Fruit fly (Drosophila melanogaster) ovary, adult (tissue): ENCODE data around the gene CG5708.
A peak's percentile ranks its signal among the peaks of the same experiment; 100 is the strongest.

Experiments used
- CG17801 ChIP-seq: fragments of 200-800 bp; optimal IDR thresholded peaks from 2 replicates; lab custom pipeline; 2019; ENCODE audit warnings: missing biosample characterization, mild to moderate bottlenecking, missing genetic modification characterization, moderate library complexity; ENCODE audit not compliant: partially characterized antibody

Gene CG5708

DNA sequence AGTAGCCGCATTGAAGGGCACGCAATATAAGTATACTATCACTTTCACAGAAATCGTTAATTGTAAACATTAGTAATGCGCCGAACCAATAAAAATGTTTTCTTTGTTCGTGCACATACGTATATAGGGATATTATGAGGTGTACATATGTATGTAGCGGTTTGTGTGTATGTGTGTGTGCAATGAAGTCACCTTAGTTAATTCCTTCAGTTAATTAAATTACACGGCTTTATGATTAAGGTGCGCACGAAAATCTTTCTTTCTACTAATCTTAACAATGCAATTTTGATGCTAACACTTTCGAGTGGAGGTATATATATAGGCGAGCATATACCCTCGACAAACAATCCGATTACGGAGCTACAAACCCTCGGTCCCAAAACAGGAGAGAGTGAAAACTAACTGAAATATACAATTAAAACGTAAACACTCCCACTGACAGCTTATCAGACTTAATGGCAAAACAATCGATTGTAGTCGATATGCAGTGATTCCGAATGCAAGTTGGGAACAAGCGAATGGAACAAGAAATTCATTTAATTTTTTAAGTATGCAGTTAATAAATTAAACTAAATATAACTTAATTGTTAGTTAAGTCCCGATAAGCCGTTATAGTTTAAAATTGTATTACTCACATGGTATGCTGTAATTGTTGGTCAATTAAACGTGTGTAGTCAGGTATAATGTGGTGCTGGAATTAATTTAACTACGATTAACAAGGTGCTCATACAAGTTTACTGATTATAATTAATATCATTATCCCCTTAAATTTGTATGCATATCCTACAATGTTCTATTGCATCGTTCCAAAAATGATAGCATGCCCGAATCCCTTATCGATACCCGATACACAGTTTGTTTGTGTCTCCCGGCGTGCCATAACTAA, 5.9 kb downstream of the CG5708 start, which contains the start of the genes Npc1a and Prosalpha6:
Gene Npc1a, minus strand, starts transcription at position 716 of the 886 bp plus-strand sequence.
Gene Prosalpha6, plus strand, starts transcription at position 851 of the 886 bp plus-strand sequence.
- TF ChIP-seq CG17801 (GFP tag; lab: Kevin White, UChicago), result no peak

DNA sequence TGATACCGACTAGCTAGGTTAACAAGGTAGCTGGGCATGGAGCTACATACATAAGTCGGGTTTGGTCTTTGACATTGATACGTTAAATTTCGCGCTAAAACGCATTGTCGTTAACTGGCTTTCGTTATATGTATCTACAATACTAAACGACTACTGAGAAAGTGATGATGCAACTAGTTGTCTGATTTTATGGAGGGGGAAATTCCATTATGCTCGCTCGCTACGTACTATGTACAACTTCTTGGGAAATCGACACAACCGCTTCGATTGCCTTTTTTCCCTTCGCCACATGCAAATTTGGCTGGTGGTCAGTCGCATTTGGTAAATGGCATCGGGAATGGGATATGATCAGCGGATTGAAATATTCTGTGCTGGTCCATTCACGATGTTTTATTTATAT, 6.6 kb downstream of the CG5708 start:
- TF ChIP-seq CG17801 (GFP tag; lab: Kevin White, UChicago), result no peak

DNA sequence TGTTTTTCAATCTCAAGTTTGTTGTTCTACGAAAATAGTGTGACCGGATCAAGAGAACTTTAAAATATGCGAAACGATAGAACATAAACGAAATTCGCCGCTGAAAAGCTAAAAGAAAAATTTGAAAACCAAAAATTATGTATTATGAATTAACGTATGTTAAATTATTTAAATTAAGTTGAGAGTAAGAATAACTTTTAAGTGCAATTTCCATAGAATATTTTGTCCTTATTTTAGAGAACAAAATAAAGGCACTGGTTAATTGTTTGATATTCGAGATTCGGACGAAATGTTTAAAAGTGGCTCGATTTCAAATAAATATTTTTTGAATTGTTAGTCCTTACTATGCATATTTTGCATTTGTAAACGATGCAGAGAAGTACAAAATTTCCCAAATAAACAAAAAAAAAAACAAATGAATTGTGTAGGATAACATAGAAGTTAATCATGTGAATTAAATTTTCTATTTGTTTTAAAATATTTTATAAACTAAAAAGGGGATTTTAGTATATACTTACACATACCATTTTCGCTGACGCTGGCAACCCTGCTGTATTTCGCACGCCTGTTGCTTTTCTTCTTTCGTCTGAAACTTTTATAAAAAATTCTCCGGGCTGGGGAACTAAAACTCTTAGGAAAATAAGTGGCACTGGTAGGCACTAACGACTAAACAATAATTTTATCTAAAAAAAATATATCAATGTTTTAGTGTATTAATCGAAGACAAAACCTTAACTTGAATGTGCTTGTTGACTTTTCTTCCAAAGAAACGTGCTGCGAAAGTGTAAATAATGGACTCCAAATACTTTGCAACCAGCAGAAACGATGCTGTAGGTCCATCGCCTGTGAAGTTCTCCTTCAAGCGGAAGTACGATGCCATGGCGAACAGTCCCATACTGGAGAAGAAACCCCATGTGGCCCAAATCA, 15.7 kb downstream of the CG5708 start, which contains the start of the genes CG5727 and ath:
Gene CG5727, minus strand, starts transcription at position 51 of the 927 bp plus-strand sequence.
Gene ath, plus strand, starts transcription at position 513 of the 927 bp plus-strand sequence.
- TF ChIP-seq CG17801 (GFP tag; lab: Kevin White, UChicago), result no peak

DNA sequence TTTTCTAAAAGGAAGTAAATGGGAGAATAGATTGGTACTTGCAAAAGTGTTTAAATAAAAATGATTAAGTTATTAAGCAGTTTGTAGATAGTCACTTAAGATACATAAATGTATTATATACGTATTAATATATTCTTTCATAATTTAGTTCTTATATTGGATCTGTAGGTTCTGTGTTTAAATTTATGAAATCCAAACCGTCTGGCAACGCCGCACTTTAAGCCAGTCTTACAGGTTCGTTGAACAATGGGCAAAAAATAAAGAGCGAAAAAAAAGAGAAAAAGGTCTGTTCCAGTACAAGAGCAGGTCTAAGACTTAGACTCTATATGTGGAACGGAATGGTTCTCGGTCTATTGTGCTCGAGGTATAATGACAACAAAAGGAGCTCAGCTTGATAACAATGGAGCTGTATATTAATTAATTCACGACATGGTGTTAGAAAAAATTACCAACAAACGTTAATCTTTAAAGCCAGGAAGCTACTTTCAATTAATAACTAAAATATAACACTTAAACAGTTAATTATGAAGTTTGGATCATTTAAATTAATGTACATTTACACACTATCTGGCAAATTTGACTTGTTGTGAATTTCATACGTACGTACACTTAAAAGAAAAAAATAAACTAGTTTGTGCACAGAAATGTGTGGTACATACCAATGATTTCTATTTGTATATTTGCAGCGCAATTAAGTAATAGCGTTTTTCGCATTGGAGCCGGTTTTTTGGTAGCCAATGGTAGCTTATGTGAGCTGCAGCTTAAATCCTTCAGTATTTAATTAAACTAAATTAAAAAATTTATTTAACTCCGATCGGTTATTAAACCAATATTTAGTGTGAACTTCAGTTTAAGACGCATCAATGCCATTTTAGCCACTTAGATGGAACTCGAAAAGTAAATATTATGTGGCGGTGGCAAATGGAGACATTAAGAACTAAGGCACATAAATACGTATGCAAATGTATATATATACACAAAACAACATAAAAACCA, 17.5 kb downstream of the CG5708 start, which contains the start of gene CG5731:
Gene CG5731, minus strand, starts transcription at position 946 of the 996 bp plus-strand sequence.
- TF ChIP-seq CG17801 (GFP tag; lab: Kevin White, UChicago), result no peak

DNA sequence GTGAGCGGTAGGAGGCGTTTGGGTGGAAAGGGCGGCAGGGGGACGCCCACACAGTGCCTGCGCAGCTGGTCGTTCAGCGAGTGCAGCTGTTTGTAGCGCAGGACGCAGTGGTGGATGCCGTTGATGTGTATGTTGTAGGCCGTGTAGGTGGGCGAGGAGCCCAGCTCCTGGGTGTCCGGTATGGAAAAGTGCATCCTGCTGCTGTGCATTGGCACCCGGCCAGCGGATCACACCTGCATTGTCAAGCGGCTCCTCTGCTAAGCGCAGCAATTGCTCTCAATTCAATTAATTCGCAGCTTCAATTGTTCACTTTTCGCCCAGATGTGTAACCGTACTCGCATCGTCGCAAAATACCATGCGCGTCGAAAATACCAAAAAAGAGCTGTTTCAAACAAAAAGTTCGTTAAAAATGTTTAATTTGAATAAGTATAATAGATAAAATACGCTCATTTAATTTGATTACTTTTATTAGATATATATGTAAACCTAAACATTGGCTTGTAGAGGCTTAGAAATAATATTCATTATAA, 19.9 kb downstream of the CG5708 start, which contains the start of gene Snx17:
Gene Snx17, minus strand, starts transcription at position 329 of the 530 bp plus-strand sequence.
- TF ChIP-seq CG17801 (GFP tag; lab: Kevin White, UChicago), result no peak

DNA sequence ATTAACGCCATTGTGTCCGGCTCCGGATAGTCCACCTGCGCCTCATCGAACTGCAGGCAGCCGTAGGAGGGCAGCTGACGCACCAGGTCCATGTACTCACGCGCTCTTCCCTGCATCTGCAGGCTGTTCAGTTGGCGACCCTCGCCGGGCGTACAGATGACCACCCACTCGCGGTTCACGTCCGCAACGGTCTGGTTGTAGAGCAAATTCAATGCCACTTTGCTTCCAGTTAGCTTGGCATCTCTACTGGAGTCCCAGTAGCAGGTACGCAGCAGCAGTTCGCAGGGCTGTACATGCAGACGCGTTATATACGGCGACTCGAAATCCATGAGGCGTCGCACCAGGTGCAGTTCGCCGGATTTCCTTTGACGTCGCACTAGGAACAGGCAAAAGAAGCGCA, 20.7 kb downstream of the CG5708 start:
- no peak for TF ChIP-seq CG17801 (GFP tag; lab: Kevin White, UChicago)

DNA sequence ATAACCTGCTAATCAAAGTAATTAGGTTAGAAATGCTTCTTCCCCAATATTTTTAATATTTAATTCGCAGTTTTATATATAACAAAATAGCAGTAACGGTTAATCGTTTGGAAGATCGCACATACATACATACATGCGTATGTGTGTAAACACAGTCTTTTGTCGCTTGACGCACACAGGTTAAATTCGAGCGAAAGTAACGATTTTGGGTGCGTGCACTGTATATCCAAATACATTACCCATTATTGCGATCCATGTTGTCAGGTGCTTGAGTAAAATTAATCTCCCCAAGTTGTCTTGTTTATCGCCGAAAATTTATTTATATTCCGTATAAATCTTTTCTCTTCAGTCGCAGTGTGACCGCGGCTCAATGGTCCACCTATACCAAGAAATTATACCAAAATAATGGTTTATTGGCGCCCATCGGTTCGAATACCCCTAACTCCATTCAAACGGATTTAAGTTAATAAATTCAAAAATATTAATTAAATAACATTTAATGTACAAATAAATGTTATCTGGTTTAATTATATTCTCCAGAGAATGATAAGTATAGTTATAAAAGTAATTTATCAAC, 22.6 kb downstream of the CG5708 start, which contains the start of gene CG34159:
Gene CG34159, minus strand, starts transcription at position 385 of the 577 bp plus-strand sequence.
- no peak for TF ChIP-seq CG17801 (GFP tag; lab: Kevin White, UChicago)

DNA sequence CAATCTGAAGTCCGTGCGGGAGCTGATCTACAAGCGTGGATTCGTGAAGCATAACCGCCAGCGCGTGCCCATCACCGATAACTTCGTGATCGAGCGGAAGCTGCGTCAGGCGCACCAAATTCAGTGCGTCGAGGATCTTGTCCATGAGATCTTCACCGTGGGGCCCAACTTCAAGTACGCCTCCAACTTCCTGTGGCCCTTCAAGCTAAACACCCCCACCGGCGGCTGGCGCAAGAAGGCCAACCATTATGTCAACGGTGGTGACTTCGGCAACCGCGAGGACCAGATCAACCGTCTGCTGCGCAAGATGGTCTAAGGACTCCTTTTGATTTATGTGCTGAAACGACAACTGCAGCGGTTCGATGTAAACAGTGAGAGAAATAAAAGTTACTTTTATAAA, 24.9 kb downstream of the CG5708 start:
- no peak for TF ChIP-seq CG17801 (GFP tag; lab: Kevin White, UChicago)

DNA sequence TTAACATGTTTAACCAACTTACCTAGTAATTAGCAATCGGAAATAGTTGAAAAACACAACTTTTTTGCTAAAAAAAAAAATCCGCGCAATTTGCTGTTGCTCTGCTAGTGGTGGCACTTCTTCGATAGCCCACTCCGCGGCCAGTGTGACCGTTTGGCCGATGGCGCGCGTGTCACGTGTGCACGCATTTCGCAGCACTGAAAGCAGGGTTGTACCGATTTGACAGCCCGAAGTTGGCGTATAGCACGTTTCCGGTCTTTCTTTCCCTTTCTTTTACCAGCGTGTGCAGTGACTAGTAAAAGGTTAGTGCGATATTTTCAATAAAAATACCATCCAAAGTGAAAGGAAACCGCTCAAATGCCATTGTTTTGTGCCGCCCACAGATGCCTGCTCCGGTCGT, 25.8 kb downstream of the CG5708 start, which contains the start of the genes Ripalpha and RpL7:
Gene Ripalpha, minus strand, starts transcription at position 128 of the 400 bp plus-strand sequence.
Gene RpL7, plus strand, starts transcription at position 158 of the 400 bp plus-strand sequence.
- peak; percentile 88 for TF ChIP-seq CG17801 (GFP tag; lab: Kevin White, UChicago)

DNA sequence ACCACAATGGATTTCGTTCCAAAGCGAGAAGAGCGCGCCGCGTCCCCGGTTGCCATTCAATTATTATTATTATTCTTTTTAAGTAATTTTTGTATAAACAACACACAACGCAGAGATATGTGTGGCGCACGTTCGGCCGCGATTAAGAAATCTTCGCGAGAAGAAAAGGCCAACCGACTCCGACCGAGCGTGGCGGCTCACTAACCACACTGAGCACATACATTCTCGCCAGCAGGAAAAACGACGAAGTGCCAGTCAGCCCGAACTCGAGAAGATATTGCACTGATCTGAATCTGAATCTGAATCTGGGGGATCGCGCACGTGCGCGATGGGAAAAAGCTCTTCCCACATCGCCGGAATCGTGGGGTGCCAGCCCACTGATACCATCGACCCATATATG, 27.7 kb downstream of the CG5708 start, which contains the start of gene Sur:
Gene Sur, minus strand, starts transcription at position 207 of the 400 bp plus-strand sequence.
- no peak for TF ChIP-seq CG17801 (GFP tag; lab: Kevin White, UChicago)

DNA sequence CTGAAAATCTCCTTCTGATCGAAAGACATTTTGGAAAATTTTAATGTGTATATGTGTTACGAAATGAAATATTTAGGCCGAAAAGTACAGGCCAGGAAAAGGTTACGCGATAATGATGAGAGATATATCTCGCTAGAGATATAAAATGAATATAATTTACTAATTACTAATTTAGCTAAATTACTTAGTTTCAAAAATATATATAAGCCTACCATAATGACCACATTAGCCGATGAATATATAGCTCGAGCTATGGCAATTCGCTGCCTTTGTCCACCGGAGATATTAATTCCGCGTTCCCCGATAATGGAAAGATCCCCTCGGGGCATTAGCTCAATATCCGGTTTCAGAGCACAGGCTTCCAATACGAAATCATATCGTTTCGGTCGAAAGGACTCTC, 35.2 kb downstream of the CG5708 start, which contains the start of gene Fum4:
Gene Fum4, minus strand, starts transcription at position 101 of the 400 bp plus-strand sequence.
- no peak for TF ChIP-seq CG17801 (GFP tag; lab: Kevin White, UChicago)

DNA sequence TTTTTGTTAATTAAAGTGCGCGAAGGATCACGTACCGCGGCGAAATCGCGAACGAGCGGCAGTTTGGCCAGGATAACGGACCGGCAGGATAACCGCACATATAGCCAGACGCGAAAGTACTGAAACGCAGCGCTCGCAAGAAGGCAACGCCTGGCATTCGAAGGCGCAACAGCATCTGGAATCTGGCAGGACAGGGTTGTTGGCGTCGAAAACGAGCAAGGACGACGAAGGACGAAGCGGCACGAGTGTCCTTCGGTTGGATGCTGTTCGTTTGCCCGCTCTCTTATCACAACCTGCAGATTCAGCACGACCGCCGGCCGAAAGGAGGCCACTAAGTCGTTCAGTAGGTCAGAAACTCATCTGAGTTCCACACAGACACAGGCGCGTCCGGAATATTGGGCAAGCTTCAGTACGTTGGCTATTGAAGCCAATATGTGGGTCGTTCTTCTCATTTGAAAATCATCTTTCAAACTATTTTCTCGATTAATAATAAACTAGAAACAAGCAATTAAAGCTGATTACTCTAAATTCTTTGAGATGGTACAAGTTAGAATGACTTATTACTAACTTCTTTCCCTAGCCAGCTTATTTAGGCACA, 46.3 kb downstream of the CG5708 start, which contains the start of gene CG44153:
Gene CG44153, minus strand, starts transcription at position 75 of the 598 bp plus-strand sequence.
- TF ChIP-seq CG17801 (GFP tag; lab: Kevin White, UChicago), result no peak
